Worm (Caenorhabditis elegans) whole organism, midembryonic: Measurements from ENCODE around the gene nhr-67.

Experiments
- T22C8.4 ChIP-seq: fragments of 200-800 bp; sonication (Bioruptor generic); IDR thresholded peaks from 2 replicates; pipeline ENCODE4 v1.3.6; 2022; ENCODE audit warnings: missing genetic modification characterization, missing compliant biosample characterization
- cog-1 ChIP-seq: sonication (generic microtip); optimal IDR thresholded peaks from 2 replicates; lab custom pipeline; 2016; ENCODE audit warnings: missing genetic modification characterization, missing compliant biosample characterization
- flt-1 ChIP-seq: fragments of 200-800 bp; sonication (Bioruptor generic); IDR thresholded peaks from 2 replicates; pipeline ENCODE4 v1.3.6; 2022; ENCODE audit warnings: missing genetic modification characterization, missing compliant biosample characterization
- klf-2 ChIP-seq: fragments of 200-800 bp; sonication (Bioruptor generic); conservative IDR thresholded peaks from 2 replicates; pipeline ENCODE4 v1.3.6; 2022; ENCODE audit warnings: missing genetic modification reagents, missing genetic modification characterization, missing compliant biosample characterization
- med-1 ChIP-seq: sonication (generic microtip); optimal IDR thresholded peaks from 2 replicates; lab custom pipeline; 2017; ENCODE audit warnings: missing genetic modification characterization, mild to moderate bottlenecking, missing compliant biosample characterization, antibody characterized with exemption, missing genetic modification reagents; ENCODE audit not compliant: insufficient read depth
- ref-1 ChIP-seq: fragments of 200-800 bp; sonication (Bioruptor generic); conservative IDR thresholded peaks from 2 replicates; pipeline ENCODE4 v1.3.6; 2022; ENCODE audit warnings: missing genetic modification reagents, missing genetic modification characterization, missing compliant biosample characterization
- tab-1 ChIP-seq: fragments of 200-800 bp; sonication (Bioruptor generic); IDR thresholded peaks from 2 replicates; pipeline ENCODE4 v1.3.6; 2022; ENCODE audit warnings: missing genetic modification characterization, missing compliant biosample characterization
- ztf-23 ChIP-seq: fragments of 200-800 bp; sonication (Bioruptor generic); IDR thresholded peaks from 2 replicates; pipeline ENCODE4 v1.3.6; 2022; ENCODE audit warnings: missing genetic modification reagents, missing genetic modification characterization, missing compliant biosample characterization
- ztf-29 ChIP-seq: fragments of 200-800 bp; sonication (Bioruptor generic); IDR thresholded peaks from 2 replicates; pipeline ENCODE4 v1.3.6; 2022; ENCODE audit warnings: missing genetic modification reagents, missing genetic modification characterization, missing compliant biosample characterization

nhr-67 gene

DNA sequence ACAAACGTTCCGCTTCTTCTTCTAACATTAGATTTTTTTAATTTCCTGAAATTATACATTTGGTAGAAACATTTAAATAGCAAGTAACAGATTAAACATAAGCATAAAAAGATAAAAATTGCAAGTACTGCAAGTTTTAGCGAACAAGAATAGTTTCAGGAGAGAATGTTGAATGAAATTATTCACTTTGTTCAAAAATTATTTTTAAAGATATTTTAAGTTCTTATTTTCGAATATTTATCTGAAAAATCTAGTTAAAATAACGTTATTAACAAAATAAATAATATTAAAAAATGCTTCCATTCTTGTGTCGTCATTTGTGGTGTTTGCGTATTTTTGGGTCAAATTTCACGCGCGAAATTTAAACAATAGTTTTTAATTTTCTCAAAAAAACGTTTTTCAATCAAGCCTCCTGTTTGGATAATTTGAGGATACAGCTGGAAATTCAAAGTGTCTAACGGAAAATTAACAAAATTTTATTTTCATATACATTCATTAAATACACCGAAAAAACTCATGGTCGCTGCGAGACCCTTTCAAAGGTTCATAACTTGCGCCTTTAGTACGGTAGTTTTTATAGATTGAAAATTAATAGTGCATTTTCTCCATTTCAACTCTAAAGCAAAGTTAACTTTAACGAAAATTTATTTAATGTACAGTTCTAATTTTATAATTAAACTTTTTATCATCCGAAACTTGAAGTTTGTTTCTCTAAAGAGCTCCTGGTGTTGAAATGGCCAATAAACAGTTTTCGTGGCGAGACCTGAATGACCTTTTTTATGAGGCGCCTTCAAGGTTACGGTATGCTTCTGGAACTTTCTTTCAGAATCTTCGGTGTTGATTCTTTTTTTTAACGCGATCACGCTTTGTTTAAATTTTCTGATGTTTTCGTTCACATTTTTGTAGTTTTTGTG lies 27.0 kb upstream of the nhr-67 start, which contains the start of gene skih-2:
skih-2 (minus strand) TSS at position 51 of the 914 bp plus-strand sequence.
- no peak for TF ChIP-seq flt-1 (GFP tag; lab: Robert Waterston, UW)
- TF ChIP-seq ztf-29 (GFP tag; lab: Robert Waterston, UW), result no peak
- TF ChIP-seq T22C8.4, result no peak
- no peak for TF ChIP-seq med-1
- no peak for TF ChIP-seq cog-1
- no peak for TF ChIP-seq ref-1 (GFP tag; lab: Robert Waterston, UW)
- no peak for TF ChIP-seq klf-2 (GFP tag; lab: Robert Waterston, UW)
- no peak for TF ChIP-seq ztf-23 (GFP tag; lab: Robert Waterston, UW)
- TF ChIP-seq tab-1 (GFP tag; lab: Robert Waterston, UW), result no peak

DNA sequence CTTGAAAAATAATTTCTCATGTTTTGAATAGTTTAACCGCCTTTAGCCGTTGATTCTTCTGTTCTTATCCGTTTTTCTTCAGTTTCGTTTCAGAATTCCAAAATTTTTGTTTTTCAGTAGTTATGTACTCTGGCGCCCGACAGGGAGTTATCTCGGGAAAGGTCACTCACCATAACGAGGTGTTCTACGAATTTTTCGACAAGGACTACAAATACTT lies 26.4 kb upstream of the nhr-67 start, which contains the start of gene F01G4.4:
F01G4.4 (plus strand) TSS at position 118 of the 217 bp plus-strand sequence.
- TF ChIP-seq med-1, result no peak
- TF ChIP-seq flt-1 (GFP tag; lab: Robert Waterston, UW), result no peak
- no peak for TF ChIP-seq klf-2 (GFP tag; lab: Robert Waterston, UW)
- no peak for TF ChIP-seq cog-1
- no peak for TF ChIP-seq ref-1 (GFP tag; lab: Robert Waterston, UW)
- no peak for TF ChIP-seq ztf-23 (GFP tag; lab: Robert Waterston, UW)
- TF ChIP-seq T22C8.4, result no peak
- TF ChIP-seq tab-1 (GFP tag; lab: Robert Waterston, UW), result no peak
- TF ChIP-seq ztf-29 (GFP tag; lab: Robert Waterston, UW), result no peak

DNA sequence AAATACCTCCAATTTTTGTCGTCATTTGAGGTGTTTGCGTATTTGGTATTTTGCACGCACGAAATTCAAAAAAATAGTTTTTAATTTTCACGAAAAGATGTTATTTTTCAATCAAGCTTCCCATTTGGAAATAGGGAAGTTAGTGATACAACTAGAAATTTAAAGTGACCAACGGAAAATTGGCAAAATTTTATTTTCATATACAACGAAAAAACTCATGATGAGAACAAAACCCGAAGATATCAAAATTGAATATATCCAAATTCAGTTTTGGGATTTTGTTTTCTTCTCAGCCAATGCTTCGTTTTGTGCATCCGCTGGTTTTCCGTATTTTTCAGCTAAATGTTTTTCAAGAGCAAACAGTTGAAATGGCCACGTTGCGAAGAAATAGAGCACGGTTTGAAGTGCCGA lies 23.6 kb upstream of the nhr-67 start:
- TF ChIP-seq T22C8.4, result no peak
- no peak for TF ChIP-seq ztf-29 (GFP tag; lab: Robert Waterston, UW)
- no peak for TF ChIP-seq klf-2 (GFP tag; lab: Robert Waterston, UW)
- no peak for TF ChIP-seq flt-1 (GFP tag; lab: Robert Waterston, UW)
- no peak for TF ChIP-seq ref-1 (GFP tag; lab: Robert Waterston, UW)
- no peak for TF ChIP-seq tab-1 (GFP tag; lab: Robert Waterston, UW)
- TF ChIP-seq med-1, result no peak
- TF ChIP-seq ztf-23 (GFP tag; lab: Robert Waterston, UW), result no peak
- TF ChIP-seq cog-1, result no peak

DNA sequence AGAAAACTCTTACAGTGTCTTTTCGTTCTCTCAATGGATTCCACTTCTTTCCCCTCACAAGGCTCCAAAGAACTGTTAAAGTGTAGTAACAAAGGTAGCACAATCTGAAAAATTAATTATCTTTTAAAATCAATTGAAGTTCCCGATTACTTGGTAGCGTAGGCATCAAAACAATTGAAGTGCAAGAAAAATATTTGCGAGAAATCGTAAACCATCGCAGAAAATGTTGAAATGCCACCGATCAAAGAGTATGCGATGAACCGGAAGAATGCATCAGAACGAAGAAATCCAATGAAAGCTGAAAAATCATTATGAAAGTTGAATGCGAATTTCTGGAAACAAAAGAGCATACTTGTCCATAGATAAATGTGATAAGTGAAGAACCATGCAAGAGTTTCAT lies 23.1 kb upstream of the nhr-67 start:
- TF ChIP-seq T22C8.4 (no peak), ref-1 (GFP tag; lab: Robert Waterston, UW) (no peak), ztf-23 (GFP tag; lab: Robert Waterston, UW) (no peak), med-1 (no peak), flt-1 (GFP tag; lab: Robert Waterston, UW) (no peak), ztf-29 (GFP tag; lab: Robert Waterston, UW) (no peak), cog-1 (no peak), tab-1 (GFP tag; lab: Robert Waterston, UW) (no peak)

DNA sequence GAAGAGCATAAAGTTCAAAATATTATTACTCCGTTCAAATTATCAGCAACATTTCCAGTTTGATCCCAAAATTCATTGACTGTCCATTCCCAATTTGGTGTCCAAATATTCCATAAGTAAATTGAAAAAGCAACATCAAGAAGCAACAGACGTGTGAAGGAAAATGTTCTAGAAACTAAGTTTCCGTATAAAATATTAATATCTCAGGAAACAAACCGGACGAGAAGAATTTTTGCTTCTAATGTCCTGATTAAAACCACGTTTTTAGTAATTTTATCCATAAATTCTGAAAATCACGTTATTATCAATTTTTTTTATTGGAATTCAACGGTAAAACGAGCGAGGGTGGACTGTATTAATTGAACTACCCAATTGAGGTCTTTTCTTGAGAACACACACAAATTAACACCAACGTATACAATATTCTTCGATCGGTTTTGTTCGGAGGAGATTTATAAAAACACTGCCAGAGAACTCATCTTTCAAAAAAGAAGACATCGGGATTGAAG lies 22.5 kb upstream of the nhr-67 start, which contains the start of gene pigq-1:
pigq-1 (minus strand) TSS at position 286 of the 509 bp plus-strand sequence.
- TF ChIP-seq klf-2 (GFP tag; lab: Robert Waterston, UW) (no peak), ztf-29 (GFP tag; lab: Robert Waterston, UW) (no peak)

DNA sequence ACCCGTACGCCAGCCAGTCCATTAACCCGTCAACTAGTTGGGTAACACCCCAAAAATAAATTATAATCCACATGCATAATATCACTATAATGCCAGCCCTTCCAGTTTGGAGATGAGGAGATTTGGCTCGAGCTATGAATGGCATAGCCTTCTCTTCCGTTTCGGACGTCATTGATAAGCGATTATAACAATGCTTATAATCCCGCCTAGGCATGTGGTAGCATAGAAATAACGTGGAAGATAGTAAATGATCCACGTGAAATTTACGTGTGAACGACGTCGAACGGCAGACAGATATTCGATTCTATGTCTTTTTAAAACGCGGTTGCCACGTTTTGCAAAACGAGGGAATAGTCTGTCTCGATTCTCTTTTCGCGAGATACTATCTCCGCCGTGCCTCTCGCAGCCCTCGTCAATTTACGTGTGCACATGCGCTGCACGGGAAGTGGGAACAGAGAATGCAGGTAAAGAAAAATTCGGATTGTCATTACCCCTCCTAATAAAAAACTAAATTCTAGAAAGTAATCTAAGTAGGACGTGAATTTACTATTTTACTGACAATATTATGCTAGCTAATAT lies 20.7 kb upstream of the nhr-67 start:
- TF ChIP-seq med-1 (no peak), ztf-29 (GFP tag; lab: Robert Waterston, UW) (no peak), ref-1 (GFP tag; lab: Robert Waterston, UW) (no peak), cog-1 (no peak), tab-1 (GFP tag; lab: Robert Waterston, UW) (no peak), ztf-23 (GFP tag; lab: Robert Waterston, UW) (no peak), T22C8.4 (no peak), flt-1 (GFP tag; lab: Robert Waterston, UW) (0 out of 2 replicates have a peak, but pooled peaks have one; percentile 7)

DNA sequence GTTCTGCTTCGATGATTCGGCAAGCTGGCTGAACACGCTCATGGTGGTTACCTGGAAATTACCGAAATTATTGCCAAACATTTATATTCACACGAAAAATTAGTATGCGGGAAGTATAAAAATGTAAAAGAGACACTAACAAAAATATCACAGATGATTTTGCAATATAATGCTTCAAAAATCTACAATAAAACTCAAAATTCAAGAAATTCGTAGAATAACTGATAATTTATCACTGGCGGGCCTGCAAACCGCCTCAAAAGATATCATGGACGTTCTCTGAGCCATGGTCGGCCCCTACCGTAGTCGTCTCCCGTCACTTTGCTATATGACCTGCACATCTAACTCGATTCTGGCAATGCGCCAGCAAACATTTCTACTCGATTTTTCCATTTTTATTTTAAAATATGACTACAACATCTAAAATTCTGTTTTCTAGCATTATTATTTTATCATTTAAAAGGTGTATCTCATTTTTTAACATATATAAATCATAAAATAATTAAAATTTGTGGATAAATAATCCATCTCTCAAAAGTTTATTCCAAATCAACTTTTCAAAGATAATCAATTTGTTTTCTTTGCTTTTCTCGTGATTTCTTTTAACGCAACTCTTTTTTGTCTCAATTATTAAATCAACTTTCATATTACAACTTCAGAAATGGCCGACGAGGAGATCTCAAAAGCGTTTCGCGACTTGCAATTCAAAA lies 19.9 kb upstream of the nhr-67 start, which contains the start of the genes F01G4.6 and pfd-1:
F01G4.6 (minus strand) TSS at position 51 of the 710 bp plus-strand sequence.
pfd-1 (plus strand) TSS at position 660 of the 710 bp plus-strand sequence.
- TF ChIP-seq med-1 (no peak), klf-2 (GFP tag; lab: Robert Waterston, UW) (no peak), tab-1 (GFP tag; lab: Robert Waterston, UW) (no peak), ztf-23 (GFP tag; lab: Robert Waterston, UW) (peak; percentile 68), flt-1 (GFP tag; lab: Robert Waterston, UW) (0 out of 2 replicates have a peak, but pooled peaks have one; percentile 39), ztf-29 (GFP tag; lab: Robert Waterston, UW) (no peak), T22C8.4 (no peak), cog-1 (no peak), ref-1 (GFP tag; lab: Robert Waterston, UW) (no peak)

DNA sequence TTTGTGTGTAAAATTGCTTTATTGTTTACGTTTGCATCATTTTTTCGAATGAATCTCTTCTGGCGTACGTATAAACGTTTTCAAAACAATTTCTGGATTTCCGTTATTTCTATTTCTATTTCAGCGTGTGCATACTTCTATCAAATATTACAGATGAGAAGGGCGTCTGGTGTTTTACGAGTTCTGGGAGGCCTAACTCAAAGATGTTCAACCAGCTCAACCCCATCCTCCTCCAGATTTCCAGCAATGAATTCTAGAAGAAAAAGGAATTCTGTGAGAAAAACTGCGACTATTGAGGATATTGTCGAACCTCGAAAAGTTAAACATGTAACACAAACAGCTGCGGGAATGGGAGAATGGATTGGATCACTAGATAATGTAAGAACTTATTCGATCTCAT lies 18.7 kb upstream of the nhr-67 start, which contains the start of gene C08F8.2:
C08F8.2 (plus strand) TSS at position 154 of the 400 bp plus-strand sequence.
- no peak for TF ChIP-seq ref-1 (GFP tag; lab: Robert Waterston, UW)
- no peak for TF ChIP-seq T22C8.4
- no peak for TF ChIP-seq ztf-23 (GFP tag; lab: Robert Waterston, UW)
- TF ChIP-seq med-1, result no peak
- no peak for TF ChIP-seq ztf-29 (GFP tag; lab: Robert Waterston, UW)
